Worm (Caenorhabditis elegans): ENCODE measurements around the gene gldi-8.

Gene gldi-8

ce11 chrIII:12625875-12626649 is 26.5 kb upstream of the gldi-8 start, which contains the start of gene pqn-80:
Gene pqn-80 (plus strand): TSS chrIII:12626568.
- TF ChIP-seq nhr-47 (tag; optimal IDR thresholded peaks at IDR 0.05), result peak; percentile 75
- TF ChIP-seq ceh-82 (tag; optimal IDR thresholded peaks at IDR 0.05), result peak; percentile 15 to 57 (median 26)
- peak; percentile 16 for TF ChIP-seq fkh-4 (tag; optimal IDR thresholded peaks at IDR 0.05; ENCODE audit: borderline replicate concordance)
- TF ChIP-seq fos-1 (tag; optimal IDR thresholded peaks at IDR 0.05), result peak; percentile 22
- TF ChIP-seq tbx-2 (tag; optimal IDR thresholded peaks at IDR 0.05), result peak; percentile 62
- TF ChIP-seq egl-13 (tag; optimal IDR thresholded peaks at IDR 0.05), result peak; percentile 21
- TF ChIP-seq dsc-1 (tag; optimal IDR thresholded peaks at IDR 0.05), result peak; percentile 71
- TF ChIP-seq nhr-76 (tag; optimal IDR thresholded peaks at IDR 0.05), result no peak
- peak; percentile 32 for TF ChIP-seq aly-2 (tag; optimal IDR thresholded peaks at IDR 0.05)
- peak; percentile 96 to 97 for TF ChIP-seq efl-1 (optimal IDR thresholded peaks at IDR 0.05)
- TF ChIP-seq efl-1 (GFP tag; optimal IDR thresholded peaks at IDR 0.05 in 1 of 2), result peak; percentile 95 to 100
- no peak for TF ChIP-seq tlp-1 (tag; optimal IDR thresholded peaks at IDR 0.05)
- 0 out of 2 replicates have a peak, but pooled peaks have one; percentile 24 for TF ChIP-seq nhr-19 (GFP tag; conservative IDR thresholded peaks at IDR 0.05)
- TF ChIP-seq skn-1 (tag; optimal IDR thresholded peaks at IDR 0.05), result peak; percentile 36
- TF ChIP-seq irx-1 (tag; optimal IDR thresholded peaks at IDR 0.05), result peak; percentile 18
- peak; percentile 65 for TF ChIP-seq nhr-85 (tag)
- TF ChIP-seq C04F5.9 (tag; optimal IDR thresholded peaks at IDR 0.05), result no peak
- peak; percentile 42 for TF ChIP-seq F16B12.6 (tag; optimal IDR thresholded peaks at IDR 0.05)
- peak; percentile 23 for TF ChIP-seq ztf-4 (tag; optimal IDR thresholded peaks at IDR 0.05)
- peak; percentile 32 for TF ChIP-seq lin-15B (tag; optimal IDR thresholded peaks at IDR 0.05)
- peak; percentile 48 for TF ChIP-seq lin-39 (tag; optimal IDR thresholded peaks at IDR 0.05)
- TF ChIP-seq nhr-77 (tag; optimal IDR thresholded peaks at IDR 0.05), result peak; percentile 1
- TF ChIP-seq snu-23 (GFP tag; optimal IDR thresholded peaks at IDR 0.05), result peak; percentile 74
- TF ChIP-seq nhr-90 (tag; optimal IDR thresholded peaks at IDR 0.05; ENCODE audit: poor library complexity), result peak; percentile 52
- TF ChIP-seq nhr-20 (tag; optimal IDR thresholded peaks at IDR 0.05), result peak; percentile 64
- TF ChIP-seq jun-1 (tag; optimal IDR thresholded peaks at IDR 0.05), result peak; percentile 8
- peak; percentile 69 to 85 for TF ChIP-seq lsy-2 (tag; optimal IDR thresholded peaks at IDR 0.05)
- TF ChIP-seq unc-130 (tag; optimal IDR thresholded peaks at IDR 0.05), result peak; percentile 67
- no peak for TF ChIP-seq sup-37 (GFP tag; optimal IDR thresholded peaks at IDR 0.05)
- TF ChIP-seq dpl-1 (GFP tag; optimal IDR thresholded peaks at IDR 0.05), result peak; percentile 93 to 96 (median 95)
- TF ChIP-seq C16A3.4 (tag; optimal IDR thresholded peaks at IDR 0.05), result peak; percentile 65
- TF ChIP-seq swsn-7 (tag; optimal IDR thresholded peaks at IDR 0.05), result peak; percentile 56
- no peak for TF ChIP-seq ceh-63 (GFP tag; optimal IDR thresholded peaks at IDR 0.05)
- TF ChIP-seq nhr-11 (tag; optimal IDR thresholded peaks at IDR 0.05), result no peak
- TF ChIP-seq nhr-12 (tag; optimal IDR thresholded peaks at IDR 0.05), result no peak
- peak; percentile 15 for TF ChIP-seq unc-86 (tag; optimal IDR thresholded peaks at IDR 0.05)
- TF ChIP-seq lin-13 (GFP tag; optimal IDR thresholded peaks at IDR 0.05), result peak; percentile 6
- no peak for TF ChIP-seq egl-27 (tag; optimal IDR thresholded peaks at IDR 0.05)
- TF ChIP-seq hlh-4 (tag; optimal IDR thresholded peaks at IDR 0.05), result no peak
- TF ChIP-seq elt-3 (tag; optimal IDR thresholded peaks at IDR 0.05), result no peak
- TF ChIP-seq nhr-71 (tag; optimal IDR thresholded peaks at IDR 0.05), result peak; percentile 80
- peak; percentile 42 for TF ChIP-seq xbp-1 (tag; optimal IDR thresholded peaks at IDR 0.05)
- peak; percentile 93 to 97 for TF ChIP-seq lin-35 (GFP tag; optimal IDR thresholded peaks at IDR 0.05)
- peak; percentile 17 for TF ChIP-seq sox-4 (tag; optimal IDR thresholded peaks at IDR 0.05)
- peak; percentile 44 for TF ChIP-seq fkh-8 (tag; optimal IDR thresholded peaks at IDR 0.05)
- TF ChIP-seq mep-1 (tag; optimal IDR thresholded peaks at IDR 0.05), result peak; percentile 65
- TF ChIP-seq blmp-1 (tag; optimal IDR thresholded peaks at IDR 0.05), result peak; percentile 43

Data from whole organism, L1 larva.